Fruit fly (Drosophila melanogaster) whole organism, adult: Measurements from ENCODE around the gene eIF4G2.

ENCODE experiments used
- CG11617 ChIP-seq: fragments of 200-800 bp; sonication (Bioruptor generic); optimal IDR thresholded peaks from 2 replicates; lab custom pipeline; 2017; ENCODE audit warnings: mild to moderate bottlenecking, missing biosample characterization, missing genetic modification reagents, missing genetic modification characterization
- cic ChIP-seq: fragments of 200-800 bp; sonication (Bioruptor generic); optimal IDR thresholded peaks from 2 replicates; lab custom pipeline; 2017; ENCODE audit warnings: missing biosample characterization, mild to moderate bottlenecking, missing genetic modification characterization, moderate library complexity

dm6 chr3R:23788406-23789021 lies 30.5 kb downstream of the eIF4G2 start:
- no peak for TF ChIP-seq cic (GFP tag; lab: Kevin White, UChicago)
- no peak for TF ChIP-seq CG11617 (GFP tag; lab: Kevin White, UChicago)
